Fruit fly (Drosophila melanogaster) whole organism, embryonic: ENCODE results near the gene Pisd.

Experiments
- Adf1 ChIP-seq: fragments of 200-800 bp; sonication (Bioruptor generic); IDR thresholded peaks from 2 replicates; pipeline ENCODE4 v1.3.6; 2022; ENCODE audit warnings: missing biosample characterization, missing genetic modification characterization
- C15 ChIP-seq: fragments of 200-800 bp; sonication (Bioruptor generic); IDR thresholded peaks from 3 replicates; pipeline ENCODE4 v1.3.6; 2022; ENCODE audit warnings: missing biosample characterization, missing genetic modification characterization
- CG10147 ChIP-seq: fragments of 200-800 bp; sonication (Bioruptor generic); optimal IDR thresholded peaks from 2 replicates; lab custom pipeline; 2019; ENCODE audit warnings: missing biosample characterization, mild to moderate bottlenecking, missing genetic modification characterization, moderate library complexity
- CG10274 ChIP-seq: fragments of 200-800 bp; sonication (Bioruptor generic); optimal IDR thresholded peaks from 3 replicates; lab custom pipeline; 2017; ENCODE audit warnings: missing biosample characterization, mild to moderate bottlenecking, missing genetic modification characterization
- CG10543 ChIP-seq: fragments of 200-800 bp; sonication (Bioruptor generic); optimal IDR thresholded peaks from 3 replicates; lab custom pipeline; 2017; ENCODE audit warnings: missing biosample characterization, mild to moderate bottlenecking, missing genetic modification characterization, moderate library complexity
- CG13123 ChIP-seq: fragments of 200-800 bp; sonication (Bioruptor generic); optimal IDR thresholded peaks from 2 replicates; lab custom pipeline; 2016; ENCODE audit warnings: missing biosample characterization, missing genetic modification characterization
- CG14050 ChIP-seq: fragments of 200-800 bp; sonication (Bioruptor generic); IDR thresholded peaks from 3 replicates; pipeline ENCODE4 v1.3.6; 2022; ENCODE audit warnings: missing biosample characterization, missing genetic modification characterization
- CG15011 ChIP-seq: fragments of 200-800 bp; sonication (Bioruptor generic); optimal IDR thresholded peaks from 3 replicates; lab custom pipeline; 2018; ENCODE audit warnings: missing biosample characterization, mild to moderate bottlenecking, missing genetic modification characterization
- CG16813 ChIP-seq: fragments of 200-800 bp; sonication (Bioruptor generic); IDR thresholded peaks from 3 replicates; pipeline ENCODE4 v1.3.6; 2022; ENCODE audit warnings: missing biosample characterization, missing genetic modification characterization; ENCODE audit not compliant: partially characterized antibody
- CG18764 ChIP-seq: fragments of 200-800 bp; sonication (Bioruptor generic); optimal IDR thresholded peaks from 3 replicates; lab custom pipeline; 2016; ENCODE audit warnings: missing biosample characterization, missing genetic modification characterization
- CG31365 ChIP-seq: fragments of 200-800 bp; sonication (Bioruptor generic); optimal IDR thresholded peaks from 2 replicates; lab custom pipeline; 2018; ENCODE audit warnings: missing biosample characterization, mild to moderate bottlenecking, missing genetic modification characterization
- CG3281 ChIP-seq: fragments of 200-800 bp; sonication (Bioruptor generic); optimal IDR thresholded peaks from 3 replicates; lab custom pipeline; 2017; ENCODE audit warnings: missing biosample characterization, mild to moderate bottlenecking, missing genetic modification characterization
- CG34224 ChIP-seq: fragments of 200-800 bp; sonication (Bioruptor generic); IDR thresholded peaks from 3 replicates; pipeline ENCODE4 v1.3.6; 2022; ENCODE audit warnings: missing biosample characterization, missing genetic modification characterization; ENCODE audit not compliant: partially characterized antibody
- CG3847 ChIP-seq: fragments of 200-800 bp; sonication (Bioruptor generic); IDR thresholded peaks from 2 replicates; pipeline ENCODE4 v1.3.6; 2022; ENCODE audit warnings: missing biosample characterization, missing genetic modification characterization
- CG5180 ChIP-seq: fragments of 200-800 bp; sonication (Bioruptor generic); optimal IDR thresholded peaks from 3 replicates; lab custom pipeline; 2017; ENCODE audit warnings: missing biosample characterization, missing genetic modification characterization, mild to moderate bottlenecking, moderate library complexity, missing genetic modification reagents
- CG6683 ChIP-seq: fragments of 200-800 bp; sonication (Bioruptor generic); optimal IDR thresholded peaks from 2 replicates; lab custom pipeline; 2017; ENCODE audit warnings: missing biosample characterization, mild to moderate bottlenecking, missing genetic modification characterization, missing genetic modification reagents
- CG7745 ChIP-seq: fragments of 200-800 bp; sonication (Bioruptor generic); optimal IDR thresholded peaks from 2 replicates; lab custom pipeline; 2018; ENCODE audit warnings: missing biosample characterization, mild to moderate bottlenecking, missing genetic modification characterization, moderate library complexity
- CG8359 ChIP-seq: fragments of 200-800 bp; sonication (Bioruptor generic); optimal IDR thresholded peaks from 2 replicates; lab custom pipeline; 2017; ENCODE audit warnings: missing biosample characterization, mild to moderate bottlenecking, missing genetic modification characterization, borderline replicate concordance
- CG8388 ChIP-seq: fragments of 200-800 bp; sonication (Bioruptor generic); optimal IDR thresholded peaks from 2 replicates; lab custom pipeline; 2019; ENCODE audit warnings: missing biosample characterization, mild to moderate bottlenecking, missing genetic modification characterization, moderate library complexity
- CG8765 ChIP-seq: fragments of 200-800 bp; sonication (Bioruptor generic); IDR thresholded peaks from 2 replicates; pipeline ENCODE4 v1.3.6; 2022; ENCODE audit warnings: missing biosample characterization, missing genetic modification characterization
- CG9817 ChIP-seq: fragments of 200-800 bp; sonication (Bioruptor generic); optimal IDR thresholded peaks from 2 replicates; lab custom pipeline; 2018; ENCODE audit warnings: missing biosample characterization, mild to moderate bottlenecking, missing genetic modification characterization, moderate library complexity
- CG9932 ChIP-seq: fragments of 200-800 bp; sonication (Bioruptor generic); IDR thresholded peaks from 2 replicates; pipeline ENCODE4 v1.3.6; 2022; ENCODE audit warnings: missing biosample characterization, missing genetic modification characterization
- Dip2 ChIP-seq: fragments of 200-800 bp; sonication (Bioruptor generic); IDR thresholded peaks from 2 replicates; pipeline ENCODE4 v1.3.6; 2022; ENCODE audit warnings: missing biosample characterization, missing genetic modification characterization
- Dp ChIP-seq: fragments of 200-800 bp; sonication (Bioruptor generic); optimal IDR thresholded peaks from 2 replicates; lab custom pipeline; 2018; ENCODE audit warnings: missing biosample characterization, mild to moderate bottlenecking, missing genetic modification characterization, moderate library complexity
- E2f2 ChIP-seq: fragments of 200-800 bp; sonication (Bioruptor generic); IDR thresholded peaks from 2 replicates; pipeline ENCODE4 v1.3.6; 2022; ENCODE audit warnings: missing biosample characterization, missing genetic modification characterization
- Ets97D ChIP-seq: fragments of 200-800 bp; sonication (Bioruptor generic); optimal IDR thresholded peaks from 3 replicates; lab custom pipeline; 2016; ENCODE audit warnings: missing biosample characterization, missing genetic modification characterization
- HLH54F ChIP-seq: fragments of 200-800 bp; sonication (Bioruptor generic); optimal IDR thresholded peaks from 3 replicates; lab custom pipeline; 2016; ENCODE audit warnings: missing biosample characterization, missing genetic modification characterization
- Hr3 ChIP-seq: fragments of 200-800 bp; sonication (Bioruptor generic); optimal IDR thresholded peaks from 3 replicates; lab custom pipeline; 2016; ENCODE audit warnings: missing biosample characterization, missing genetic modification characterization
- Side ChIP-seq: fragments of 200-800 bp; sonication (Bioruptor generic); optimal IDR thresholded peaks from 2 replicates; lab custom pipeline; 2016; ENCODE audit warnings: missing biosample characterization, missing genetic modification characterization
- Xrp1 ChIP-seq: fragments of 200-800 bp; sonication (Bioruptor generic); IDR thresholded peaks from 2 replicates; pipeline ENCODE4 v1.3.6; 2022; ENCODE audit warnings: missing biosample characterization, missing genetic modification characterization
- ara ChIP-seq: fragments of 200-800 bp; sonication (Bioruptor generic); IDR thresholded peaks from 2 replicates; pipeline ENCODE4 v1.3.6; 2022; ENCODE audit warnings: missing biosample characterization, missing genetic modification characterization
- ase ChIP-seq: fragments of 200-800 bp; sonication (Bioruptor generic); IDR thresholded peaks from 3 replicates; pipeline ENCODE4 v1.3.6; 2022; ENCODE audit warnings: missing biosample characterization, missing genetic modification characterization
- ash1 ChIP-seq: fragments of 200-800 bp; sonication (Bioruptor generic); optimal IDR thresholded peaks from 2 replicates; lab custom pipeline; 2018; ENCODE audit warnings: missing biosample characterization, mild to moderate bottlenecking, missing genetic modification characterization
- btn ChIP-seq: fragments of 200-800 bp; sonication (Bioruptor generic); optimal IDR thresholded peaks from 2 replicates; lab custom pipeline; 2016; ENCODE audit warnings: missing biosample characterization, missing genetic modification characterization
- cwo ChIP-seq: fragments of 200-800 bp; sonication (Bioruptor generic); optimal IDR thresholded peaks from 3 replicates; lab custom pipeline; 2017; ENCODE audit warnings: missing biosample characterization, missing genetic modification characterization, mild to moderate bottlenecking, moderate library complexity, missing genetic modification reagents
- disco-r ChIP-seq: fragments of 200-800 bp; sonication (Bioruptor generic); optimal IDR thresholded peaks from 2 replicates; lab custom pipeline; 2016; ENCODE audit warnings: missing biosample characterization, missing genetic modification characterization
- fd3F ChIP-seq: fragments of 200-800 bp; sonication (Bioruptor generic); optimal IDR thresholded peaks from 2 replicates; lab custom pipeline; 2018; ENCODE audit warnings: missing biosample characterization, mild to moderate bottlenecking, missing genetic modification characterization, moderate library complexity
- fru ChIP-seq: fragments of >200 bp; optimal IDR thresholded peaks from 2 replicates; lab custom pipeline; 2017
- hkb ChIP-seq, 2 experiments: fragments of 200-800 bp in 1 of 2; fragments of >200 bp in 1 of 2; sonication (Bioruptor generic) in 1 of 2; IDR thresholded peaks in 1 of 2; optimal IDR thresholded peaks in 1 of 2; 2 replicates each; pipeline versions ENCODE4 v1.3.6 to Lab custom; 2017 to 2022; ENCODE audit warnings: missing biosample characterization in 1 of 2, missing genetic modification characterization in 1 of 2
- lab ChIP-seq: fragments of 200-800 bp; sonication (Bioruptor generic); optimal IDR thresholded peaks from 3 replicates; lab custom pipeline; 2017; ENCODE audit warnings: missing biosample characterization, missing genetic modification characterization, mild to moderate bottlenecking, moderate library complexity, missing genetic modification reagents
- pb ChIP-seq: fragments of 200-800 bp; sonication (Bioruptor generic); optimal IDR thresholded peaks from 3 replicates; lab custom pipeline; 2016; ENCODE audit warnings: missing biosample characterization, missing genetic modification characterization
- scrt ChIP-seq: fragments of 200-800 bp; sonication (Bioruptor generic); optimal IDR thresholded peaks from 2 replicates; lab custom pipeline; 2018; ENCODE audit warnings: missing biosample characterization, mild to moderate bottlenecking, missing genetic modification characterization, moderate library complexity
- shn ChIP-seq: fragments of 200-800 bp; sonication (Bioruptor generic); optimal IDR thresholded peaks from 3 replicates; lab custom pipeline; 2016; ENCODE audit warnings: missing biosample characterization, missing genetic modification characterization
- sisA ChIP-seq: fragments of 200-800 bp; sonication (Bioruptor generic); IDR thresholded peaks from 2 replicates; pipeline ENCODE4 v1.3.6; 2022; ENCODE audit warnings: missing biosample characterization, missing genetic modification characterization
- sr ChIP-seq: fragments of 200-800 bp; sonication (Bioruptor generic); IDR thresholded peaks from 3 replicates; pipeline ENCODE4 v1.3.6; 2022; ENCODE audit warnings: missing biosample characterization, missing genetic modification characterization
- tll ChIP-seq, 2 experiments: fragments of 200-800 bp in 1 of 2; fragments of >200 bp in 1 of 2; sonication (Bioruptor generic) in 1 of 2; optimal IDR thresholded peaks; 2 replicates each; lab custom pipeline; 2017 to 2019; ENCODE audit warnings: missing biosample characterization in 2 of 2, missing genetic modification characterization in 2 of 2, mild to moderate bottlenecking in 1 of 2, moderate library complexity in 1 of 2
- ttk ChIP-seq: fragments of 200-800 bp; sonication (Bioruptor generic); IDR thresholded peaks from 2 replicates; pipeline ENCODE4 v2.1.2; 2022; ENCODE audit warnings: missing biosample characterization, missing genetic modification characterization
- twi ChIP-seq: fragments of 200-800 bp; optimal IDR thresholded peaks from 2 replicates; lab custom pipeline; 2019; ENCODE audit warnings: missing biosample characterization, mild to moderate bottlenecking, missing genetic modification characterization, moderate library complexity
- usp ChIP-seq: fragments of >200 bp; optimal IDR thresholded peaks from 2 replicates; lab custom pipeline; 2017; ENCODE audit warnings: missing biosample characterization, missing genetic modification characterization

The Pisd gene

dm6 chr3R:24031019-24031824 is 19.4 kb upstream of the Pisd start (continued):
- TF ChIP-seq CG16813 (no peak), C15 (GFP tag; lab: Robert Waterston, UW) (no peak), CG31365 (tag; lab: Kevin White, UChicago) (no peak), Hr3 (GFP tag; lab: Kevin White, UChicago) (no peak), CG6683 (GFP tag; lab: Kevin White, UChicago) (no peak), pb (no peak), CG34224 (no peak), Ets97D (no peak), CG15011 (GFP tag; lab: Kevin White, UChicago) (no peak), ash1 (GFP tag; lab: Kevin White, UChicago) (no peak), cwo (GFP tag; lab: Kevin White, UChicago) (no peak), Xrp1 (no peak; the same call in 1 of the 2 replicates), sisA (GFP tag; lab: Robert Waterston, UW) (no peak), fd3F (GFP tag; lab: Kevin White, UChicago) (no peak), CG8765 (GFP tag; lab: Robert Waterston, UW) (no peak), btn (GFP tag; lab: Kevin White, UChicago) (no peak), CG3847 (GFP tag; lab: Robert Waterston, UW) (no peak), ttk (no peak), ase (GFP tag; lab: Robert Waterston, UW) (no peak), Dp (GFP tag; lab: Kevin White, UChicago) (no peak), shn (GFP tag; lab: Kevin White, UChicago) (no peak), twi (tag; lab: Kevin White, UChicago) (no peak), disco-r (GFP tag; lab: Kevin White, UChicago) (no peak), CG5180 (GFP tag; lab: Kevin White, UChicago) (no peak), CG9932 (GFP tag; lab: Robert Waterston, UW) (no peak), CG10147 (GFP tag; lab: Kevin White, UChicago) (no peak), CG13123 (GFP tag; lab: Kevin White, UChicago) (no peak), CG7745 (no peak), CG3281 (peak; percentile 6), CG10274 (no peak), fru (lab: Kevin White, UChicago) (no peak), CG8388 (GFP tag; lab: Kevin White, UChicago) (no peak), CG14050 (GFP tag; lab: Robert Waterston, UW) (0 out of 3 replicates have a peak, but pooled peaks have one; percentile 12), CG8359 (no peak), CG10543 (GFP tag; lab: Kevin White, UChicago) (no peak), ara (GFP tag; lab: Robert Waterston, UW) (no peak), Dip2 (GFP tag; lab: Robert Waterston, UW) (no peak), Side (GFP tag; lab: Kevin White, UChicago) (no peak), scrt (GFP tag; lab: Kevin White, UChicago) (no peak), Adf1 (peak; percentile 17; the same call in 1 of the 2 replicates), HLH54F (no peak), hkb (optimal IDR thresholded peaks at IDR 0.05; lab: Kevin White, UChicago) (no peak), hkb (GFP tag; IDR thresholded peaks at IDR 0.05; lab: Robert Waterston, UW) (no peak), CG18764 (no peak), lab (peak; percentile 40), usp (GFP tag; lab: Kevin White, UChicago) (no peak), E2f2 (no peak), CG9817 (tag; lab: Kevin White, UChicago) (no peak), tll (GFP tag; optimal IDR thresholded peaks at IDR 0.05; lab: Kevin White, UChicago) (no peak), sr (GFP tag; lab: Robert Waterston, UW) (no peak)
